Worm (Caenorhabditis elegans): ENCODE measurements around the gene srbc-61.
"Not testable (repeated sequence)": the region's sequence is repeated elsewhere in the genome, so short reads cannot be mapped to it uniquely, and the experiment has no call there.

DNA sequence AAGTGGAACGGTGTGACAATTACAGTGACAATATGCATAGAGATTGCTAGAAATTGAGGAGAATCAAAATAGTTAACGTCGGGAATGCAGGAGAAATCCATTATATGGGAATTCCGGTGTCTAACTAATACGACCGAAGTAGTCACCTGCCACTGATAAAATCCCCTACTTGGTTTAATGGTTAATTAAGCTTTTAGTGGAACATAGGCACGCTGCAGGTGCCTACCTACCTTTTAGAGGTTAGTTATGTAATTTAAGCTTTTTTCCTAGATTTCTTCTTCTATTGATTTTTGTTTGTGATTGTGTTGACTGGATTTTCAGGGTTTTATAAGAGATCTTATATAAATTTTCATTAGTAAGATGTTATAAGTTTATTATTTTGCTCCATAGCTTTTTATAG is 20.4 kb upstream of the srbc-61 start, which contains the start of gene srh-203:
- not testable (repeated sequence) for TF ChIP-seq him-1, W03F9.2, dao-5 (tag; optimal IDR thresholded peaks at IDR 0.05)
